Worm (Caenorhabditis elegans): ENCODE data around the gene F48E8.3.

The F48E8.3 gene

ce11 chrIII:5449762-5450308, 11.3 kb upstream of the F48E8.3 start, which contains the start of gene F48E8.8 (continued):
- TF ChIP-seq elt-3 (tag; optimal IDR thresholded peaks at IDR 0.05) (no peak), ceh-82 (tag; optimal IDR thresholded peaks at IDR 0.05) (peak; percentile 9 to 58 (median 49)), sptf-1 (tag; optimal IDR thresholded peaks at IDR 0.05) (no peak), irx-1 (tag; optimal IDR thresholded peaks at IDR 0.05) (no peak), dpl-1 (GFP tag; optimal IDR thresholded peaks at IDR 0.05) (peak; percentile 34 to 63 (median 62)), lin-15B (tag; optimal IDR thresholded peaks at IDR 0.05) (peak; percentile 19), swsn-7 (tag; optimal IDR thresholded peaks at IDR 0.05) (peak; percentile 56), egl-13 (tag; optimal IDR thresholded peaks at IDR 0.05) (no peak), unc-30 (tag; optimal IDR thresholded peaks at IDR 0.05) (no peak), xbp-1 (tag; optimal IDR thresholded peaks at IDR 0.05) (peak; percentile 32), nhr-77 (tag; optimal IDR thresholded peaks at IDR 0.05) (peak; percentile 14), isw-1 (GFP tag; IDR thresholded peaks at IDR 0.05) (peak; percentile 33), jun-1 (tag; optimal IDR thresholded peaks at IDR 0.05) (peak; percentile 3), mdl-1 (tag; optimal IDR thresholded peaks at IDR 0.05) (peak in 1 of 2 experiments; percentile 34), rnt-1 (tag; optimal IDR thresholded peaks at IDR 0.05) (peak; percentile 83), efl-3 (GFP tag; optimal IDR thresholded peaks at IDR 0.05) (no peak), nhr-71 (tag; optimal IDR thresholded peaks at IDR 0.05) (peak; percentile 74), lin-35 (GFP tag; optimal IDR thresholded peaks at IDR 0.05) (peak; percentile 65 to 69), nhr-85 (tag) (peak; percentile 70), unc-86 (tag; optimal IDR thresholded peaks at IDR 0.05) (peak; percentile 15), nhr-20 (tag; optimal IDR thresholded peaks at IDR 0.05) (peak; percentile 50), skn-1 (tag; optimal IDR thresholded peaks at IDR 0.05) (peak; percentile 55), unc-130 (tag; optimal IDR thresholded peaks at IDR 0.05) (peak; percentile 35), nhr-47 (tag; optimal IDR thresholded peaks at IDR 0.05) (peak; percentile 69), ztf-11 (tag; optimal IDR thresholded peaks at IDR 0.05) (no peak), lin-39 (tag; optimal IDR thresholded peaks at IDR 0.05) (no peak), lsy-2 (tag; optimal IDR thresholded peaks at IDR 0.05) (peak; percentile 73 to 85)

ce11 chrIII:5450430-5450829, 10.7 kb upstream of the F48E8.3 start, which contains the start of gene paa-1:
Gene paa-1, plus strand, starts transcription at chrIII:5450730.
- TF ChIP-seq efl-1 (optimal IDR thresholded peaks at IDR 0.05): no peak
- peak in 1 of 2 experiments; percentile 35 for TF ChIP-seq efl-1 (GFP tag; optimal IDR thresholded peaks at IDR 0.05 in 1 of 2)
- no peak for TF ChIP-seq lin-15B (tag; optimal IDR thresholded peaks at IDR 0.05)
- TF ChIP-seq zag-1 (tag; optimal IDR thresholded peaks at IDR 0.05): no peak

ce11 chrIII:5453290-5453689, 7.9 kb upstream of the F48E8.3 start, which contains the start of gene F48E8.4:
Gene F48E8.4, plus strand, starts transcription at chrIII:5453590.
- TF ChIP-seq ceh-88 (GFP tag; IDR thresholded peaks at IDR 0.05) (no peak), dsc-1 (tag; optimal IDR thresholded peaks at IDR 0.05) (no peak), efl-1 (optimal IDR thresholded peaks at IDR 0.05) (no peak), efl-1 (GFP tag; optimal IDR thresholded peaks at IDR 0.05 in 1 of 2) (peak in 1 of 2 experiments; percentile 82), hpl-2 (GFP tag; optimal IDR thresholded peaks at IDR 0.05) (no peak)

- TF ChIP-seq C16A3.4 (tag; optimal IDR thresholded peaks at IDR 0.05) (no peak), sox-4 (tag; optimal IDR thresholded peaks at IDR 0.05) (no peak), lsy-2 (tag; optimal IDR thresholded peaks at IDR 0.05) (no peak), nhr-71 (tag; optimal IDR thresholded peaks at IDR 0.05) (no peak), hpl-2 (GFP tag; optimal IDR thresholded peaks at IDR 0.05) (no peak), pax-3 (tag; optimal IDR thresholded peaks at IDR 0.05) (no peak)
Observed at ce11 chrIII:5464077-5464476, 2.9 kb downstream of the F48E8.3 start, which contains the start of gene F48E8.2. Gene F48E8.2, plus strand, starts transcription at chrIII:5464377.
